Worm (Caenorhabditis elegans): ENCODE measurements around the gene mrp-6.
"Not testable (repeated sequence)": the region's sequence is repeated elsewhere in the genome, so short reads cannot be mapped to it uniquely, and the experiment has no call there.

mrp-6 gene

ce11 chrX:4208495-4208894 lies 21.9 kb upstream of the mrp-6 start (continued):
- TF ChIP-seq rbr-2 (tag; optimal IDR thresholded peaks at IDR 0.05) = no peak
- TF ChIP-seq php-3 (GFP tag; IDR thresholded peaks at IDR 0.05) = peak; percentile 58; the same call in 1 of the 2 replicates
- peak; percentile 79 for TF ChIP-seq fos-1 (tag; optimal IDR thresholded peaks at IDR 0.05)
- 0 out of 2 replicates have a peak, but pooled peaks have one; percentile 20 for TF ChIP-seq arid-1 (GFP tag; conservative IDR thresholded peaks at IDR 0.05)
- TF ChIP-seq ceh-32 (tag; optimal IDR thresholded peaks at IDR 0.05; ENCODE audit: poor library complexity) = no peak
- no peak for TF ChIP-seq daf-16 (GFP tag; optimal IDR thresholded peaks at IDR 0.05)
- TF ChIP-seq daf-16 (tag; optimal IDR thresholded peaks at IDR 0.05) = peak; percentile 61
- no peak for TF ChIP-seq F10B5.3 (tag; optimal IDR thresholded peaks at IDR 0.05)
- peak in 1 of 2 experiments; percentile 29 for TF ChIP-seq mdl-1 (tag; optimal IDR thresholded peaks at IDR 0.05)
- peak; percentile 68 for TF ChIP-seq T26A8.4 (GFP tag; IDR thresholded peaks at IDR 0.05)
- TF ChIP-seq mxl-3 (GFP tag; optimal IDR thresholded peaks at IDR 0.05) = peak; percentile 21
- peak; percentile 93 for TF ChIP-seq nhr-42 (GFP tag; IDR thresholded peaks at IDR 0.05)
- TF ChIP-seq nhr-111 (GFP tag; optimal IDR thresholded peaks at IDR 0.05) = no peak
- peak; percentile 98 for TF ChIP-seq nhr-77 (tag; optimal IDR thresholded peaks at IDR 0.05)
- TF ChIP-seq aly-2 (tag; optimal IDR thresholded peaks at IDR 0.05) = no peak
- peak; percentile 93 for TF ChIP-seq duxl-1 (tag; optimal IDR thresholded peaks at IDR 0.05; ENCODE audit: poor library complexity)
- peak; percentile 29 for TF ChIP-seq zip-2 (tag; optimal IDR thresholded peaks at IDR 0.05)
- TF ChIP-seq hlh-30 (tag; optimal IDR thresholded peaks at IDR 0.05; ENCODE audit: insufficient read depth) = peak; percentile 43
- peak; percentile 56 for TF ChIP-seq nhr-102 (tag; optimal IDR thresholded peaks at IDR 0.05)
- no peak for TF ChIP-seq lir-3 (tag; optimal IDR thresholded peaks at IDR 0.05)
- peak; percentile 12 for TF ChIP-seq pqm-1 (tag; optimal IDR thresholded peaks at IDR 0.05)
- TF ChIP-seq dmd-6 (GFP tag; IDR thresholded peaks at IDR 0.05) = peak; percentile 70
- no peak for TF ChIP-seq ctbp-1 (GFP tag; IDR thresholded peaks at IDR 0.05)
- TF ChIP-seq pha-4 (GFP tag; IDR thresholded peaks at IDR 0.05) = peak; percentile 64; the same call in 1 of the 2 replicates
- TF ChIP-seq pha-4 (tag; optimal IDR thresholded peaks at IDR 0.05) = no peak
- no peak for TF ChIP-seq cey-2 (tag; optimal IDR thresholded peaks at IDR 0.05; ENCODE audit: borderline replicate concordance, insufficient read depth)
- TF ChIP-seq snpc-1.2 (GFP tag; IDR thresholded peaks at IDR 0.05) = no peak
- no peak for TF ChIP-seq Y48G9A.11 (GFP tag; IDR thresholded peaks at IDR 0.05)
- TF ChIP-seq lin-29 (GFP tag; IDR thresholded peaks at IDR 0.05) = 0 out of 2 replicates have a peak, but pooled peaks have one; percentile 13
- TF ChIP-seq ceh-44 (GFP tag; IDR thresholded peaks at IDR 0.05) = no peak
- no peak for TF ChIP-seq T20F7.1 (GFP tag; optimal IDR thresholded peaks at IDR 0.05)
- TF ChIP-seq lsy-2 (tag; optimal IDR thresholded peaks at IDR 0.05) = peak in 1 of 2 experiments; percentile 68
- no peak for TF ChIP-seq zip-11 (GFP tag; IDR thresholded peaks at IDR 0.05)

DNA sequence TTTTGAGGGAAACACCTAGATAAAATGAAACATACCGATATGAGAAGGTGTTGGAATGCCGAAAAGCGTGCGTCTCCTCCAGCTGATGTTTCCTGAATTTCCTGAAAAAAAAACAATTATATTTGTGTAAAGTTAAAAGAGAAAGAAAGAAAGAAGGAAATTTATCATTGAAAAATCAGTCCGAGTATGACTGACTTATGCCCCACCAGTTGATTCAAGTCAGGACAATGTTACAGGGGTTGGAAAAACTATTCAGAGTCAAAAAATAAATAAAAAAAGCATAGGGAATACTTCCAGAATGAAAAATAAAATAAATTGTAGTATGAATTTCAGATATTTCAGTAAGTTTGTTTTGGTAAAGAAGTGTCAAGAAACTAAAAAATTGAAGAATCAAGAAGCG lies 20.8 kb upstream of the mrp-6 start, which contains the start of gene F20B6.9:
F20B6.9 (minus strand) TSS at position 101 of the 400 bp plus-strand sequence.
- not testable (repeated sequence) for TF ChIP-seq lin-13 (GFP tag; optimal IDR thresholded peaks at IDR 0.05); ceh-82 (tag; optimal IDR thresholded peaks at IDR 0.05); skn-1 (tag; optimal IDR thresholded peaks at IDR 0.05)

ce11 chrX:4204799-4205198 lies 18.2 kb upstream of the mrp-6 start:
- 0 out of 2 replicates have a peak, but pooled peaks have one; percentile 26 for TF ChIP-seq ceh-44 (GFP tag; IDR thresholded peaks at IDR 0.05)
- peak; percentile 45; the same call in 1 of the 2 replicates for TF ChIP-seq snpc-1.2 (GFP tag; IDR thresholded peaks at IDR 0.05)
- TF ChIP-seq F26F4.8 (GFP tag; conservative IDR thresholded peaks at IDR 0.05) = 0 out of 2 replicates have a peak, but pooled peaks have one; percentile 55
- TF ChIP-seq madf-5 (GFP tag; IDR thresholded peaks at IDR 0.05) = 0 out of 4 replicates have a peak, but pooled peaks of 1 of the 2 experiments have one; percentile 55
- TF ChIP-seq lim-7 (GFP tag; IDR thresholded peaks at IDR 0.05) = peak; percentile 37; the same call in 1 of the 2 replicates

All from whole organism, L4 larva.